Fruit fly (Drosophila melanogaster) whole organism, adult: ENCODE results near the gene mys.
A peak's percentile ranks its signal among the peaks of the same experiment; 100 is the strongest.

Experiments used
- CG12768 ChIP-seq: fragments of 200-800 bp; sonication (Bioruptor generic); optimal IDR thresholded peaks from 2 replicates; lab custom pipeline; 2017; ENCODE audit warnings: missing biosample characterization, missing genetic modification characterization, mild to moderate bottlenecking, moderate library complexity, missing genetic modification reagents
- CG5204 ChIP-seq: fragments of 200-800 bp; sonication (Bioruptor generic); optimal IDR thresholded peaks from 2 replicates; lab custom pipeline; 2016; ENCODE audit warnings: missing biosample characterization, missing genetic modification characterization
- CG7045 ChIP-seq: fragments of 200-800 bp; sonication (Bioruptor generic); optimal IDR thresholded peaks from 2 replicates; lab custom pipeline; 2017; ENCODE audit warnings: missing biosample characterization, mild to moderate bottlenecking, missing genetic modification characterization
- CG7101 ChIP-seq: fragments of 200-800 bp; sonication (Bioruptor generic); optimal IDR thresholded peaks from 2 replicates; lab custom pipeline; 2018; ENCODE audit warnings: missing biosample characterization, mild to moderate bottlenecking, missing genetic modification characterization, moderate library complexity
- cic ChIP-seq: fragments of 200-800 bp; sonication (Bioruptor generic); optimal IDR thresholded peaks from 2 replicates; lab custom pipeline; 2017; ENCODE audit warnings: missing biosample characterization, mild to moderate bottlenecking, missing genetic modification characterization, moderate library complexity
- ovo ChIP-seq: fragments of 200-800 bp; sonication (Bioruptor generic); optimal IDR thresholded peaks from 2 replicates; lab custom pipeline; 2016; ENCODE audit warnings: missing biosample characterization, missing genetic modification characterization
- pad ChIP-seq: fragments of 200-800 bp; sonication (Bioruptor generic); optimal IDR thresholded peaks from 3 replicates; lab custom pipeline; 2017; ENCODE audit warnings: missing biosample characterization, missing genetic modification characterization, mild to moderate bottlenecking, moderate library complexity, missing genetic modification reagents
- tj ChIP-seq: fragments of 200-800 bp; sonication (Bioruptor generic); optimal IDR thresholded peaks from 3 replicates; lab custom pipeline; 2017; ENCODE audit warnings: missing biosample characterization, mild to moderate bottlenecking, missing genetic modification characterization, moderate library complexity

- TF ChIP-seq cic (GFP tag; lab: Kevin White, UChicago) (peak; percentile 58), CG12768 (GFP tag; lab: Kevin White, UChicago) (no peak), CG5204 (GFP tag; lab: Kevin White, UChicago) (no peak), ovo (GFP tag; lab: Kevin White, UChicago) (peak; percentile 41), tj (no peak), pad (GFP tag; lab: Kevin White, UChicago) (no peak), CG7101 (tag; lab: Kevin White, UChicago) (no peak), CG7045 (GFP tag; lab: Kevin White, UChicago) (no peak)
Observed at dm6 chrX:8081427-8082185, 20.2 kb downstream of the mys start, which contains the start of gene Ldsdh1.
